Worm (Caenorhabditis elegans) whole organism, midembryonic: ENCODE data around the gene pat-6.

ENCODE experiments used
- cog-1 ChIP-seq: sonication (generic microtip); optimal IDR thresholded peaks from 2 replicates; lab custom pipeline; 2016; ENCODE audit warnings: missing genetic modification characterization, missing compliant biosample characterization
- klf-2 ChIP-seq: fragments of 200-800 bp; sonication (Bioruptor generic); conservative IDR thresholded peaks from 2 replicates; pipeline ENCODE4 v1.3.6; 2022; ENCODE audit warnings: missing genetic modification reagents, missing genetic modification characterization, missing compliant biosample characterization
- med-1 ChIP-seq: sonication (generic microtip); optimal IDR thresholded peaks from 2 replicates; lab custom pipeline; 2017; ENCODE audit warnings: missing genetic modification characterization, mild to moderate bottlenecking, missing compliant biosample characterization, antibody characterized with exemption, missing genetic modification reagents; ENCODE audit not compliant: insufficient read depth

ce11 chrIV:262460-262859, 1.6 kb downstream of the pat-6 start:
- TF ChIP-seq cog-1 (tag; lab: Kevin White, UChicago) (no peak), med-1 (GFP tag; lab: Kevin White, UChicago) (no peak), klf-2 (GFP tag; lab: Robert Waterston, UW) (no peak)
